Worm (Caenorhabditis elegans) whole organism, young adult: Measurements from ENCODE around the gene F28G4.4.

Experiments used
- F55B11.4 ChIP-seq: sonication (generic microtip); optimal IDR thresholded peaks from 2 replicates; lab custom pipeline; 2016; ENCODE audit warnings: missing compliant biosample characterization, missing genetic modification characterization, borderline replicate concordance; ENCODE audit not compliant: insufficient read depth
- attf-6 ChIP-seq: fragments of 200-800 bp; sonication (Bioruptor generic); IDR thresholded peaks from 2 replicates; pipeline ENCODE4 v1.3.6; 2022; ENCODE audit warnings: missing genetic modification reagents, missing genetic modification characterization, missing compliant biosample characterization
- egrh-3 ChIP-seq: fragments of 200-800 bp; sonication (Bioruptor generic); IDR thresholded peaks from 2 replicates; pipeline ENCODE4 v1.3.6; 2022; ENCODE audit warnings: missing genetic modification reagents, missing genetic modification characterization, missing compliant biosample characterization
- let-526 ChIP-seq: fragments of 200-800 bp; sonication (Bioruptor generic); IDR thresholded peaks from 2 replicates; pipeline ENCODE4 v1.3.6; 2022; ENCODE audit warnings: missing genetic modification reagents, missing genetic modification characterization, missing compliant biosample characterization
- lin-54 ChIP-seq: fragments of 200-800 bp; sonication (Bioruptor generic); optimal IDR thresholded peaks from 2 replicates; lab custom pipeline; 2018; ENCODE audit warnings: mild to moderate bottlenecking, missing genetic modification characterization, missing compliant biosample characterization
- lsl-1 ChIP-seq: fragments of 200-800 bp; sonication (Bioruptor generic); optimal IDR thresholded peaks from 2 replicates; lab custom pipeline; 2018; ENCODE audit warnings: mild to moderate bottlenecking, missing genetic modification characterization, moderate library complexity, missing compliant biosample characterization
- mcd-1 ChIP-seq: fragments of 200-800 bp; sonication (Bioruptor generic); IDR thresholded peaks from 2 replicates; pipeline ENCODE4 v1.3.6; 2022; ENCODE audit warnings: missing genetic modification reagents, missing genetic modification characterization, missing compliant biosample characterization
- nfyb-1 ChIP-seq: fragments of 200-800 bp; sonication (Bioruptor generic); IDR thresholded peaks from 2 replicates; pipeline ENCODE4 v1.3.6; 2022; ENCODE audit warnings: missing genetic modification reagents, missing genetic modification characterization, missing compliant biosample characterization
- nhr-90 ChIP-seq: sonication (generic microtip); optimal IDR thresholded peaks from 2 replicates; lab custom pipeline; 2016; ENCODE audit warnings: missing genotype, mild to moderate bottlenecking, missing genetic modification characterization, missing compliant biosample characterization
- sptf-2 ChIP-seq: fragments of 200-800 bp; sonication (Bioruptor generic); optimal IDR thresholded peaks from 2 replicates; lab custom pipeline; 2018; ENCODE audit warnings: mild to moderate bottlenecking, missing genetic modification characterization, missing compliant biosample characterization

DNA sequence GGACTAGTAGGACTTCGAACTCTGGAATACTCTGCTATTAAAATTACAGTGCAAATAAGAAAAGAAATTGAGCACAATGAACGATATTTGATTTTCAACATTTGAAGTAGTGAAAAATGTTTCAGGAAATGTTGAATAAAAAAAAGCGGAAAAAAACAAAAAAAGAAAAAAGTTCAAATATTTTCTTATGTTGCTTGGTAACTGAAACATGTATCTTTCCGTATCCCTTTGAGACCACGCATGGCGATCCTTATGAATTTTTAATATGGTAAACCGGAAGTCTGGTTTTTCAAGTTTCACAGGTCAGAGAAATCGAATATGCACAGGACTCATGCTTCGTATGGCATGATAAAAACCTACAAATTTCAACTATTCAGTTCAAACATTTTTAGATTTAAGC lies 1.9 kb upstream of the F28G4.4 start, which contains the start of gene F28G4.3:
- TF ChIP-seq lin-54 (GFP tag; lab: Kevin White, UChicago) (no peak), let-526 (GFP tag; lab: Robert Waterston, UW) (no peak), sptf-2 (GFP tag; lab: Kevin White, UChicago) (no peak), egrh-3 (no peak), nhr-90 (tag; lab: Kevin White, UChicago) (no peak), nfyb-1 (GFP tag; lab: Robert Waterston, UW) (no peak), attf-6 (GFP tag; lab: Robert Waterston, UW) (no peak), F55B11.4 (tag; lab: Kevin White, UChicago) (no peak), mcd-1 (GFP tag; lab: Robert Waterston, UW) (no peak), lsl-1 (GFP tag; lab: Kevin White, UChicago) (no peak)
